Fruit fly (Drosophila melanogaster) whole organism, embryonic: ENCODE measurements around the gene Rai1.

Source experiments
- BtbVII ChIP-seq: fragments of 200-800 bp; sonication (Bioruptor generic); optimal IDR thresholded peaks from 3 replicates; lab custom pipeline; 2017; ENCODE audit warnings: missing biosample characterization, mild to moderate bottlenecking, missing genetic modification characterization
- C15 ChIP-seq: fragments of 200-800 bp; sonication (Bioruptor generic); IDR thresholded peaks from 3 replicates; pipeline ENCODE4 v1.3.6; 2022; ENCODE audit warnings: missing biosample characterization, missing genetic modification characterization
- CG10959 ChIP-seq: fragments of 200-800 bp; sonication (Bioruptor generic); IDR thresholded peaks from 2 replicates; pipeline ENCODE4 v1.3.6; 2022; ENCODE audit warnings: missing biosample characterization, missing genetic modification characterization
- CG11504 ChIP-seq: fragments of 200-800 bp; sonication (Bioruptor generic); optimal IDR thresholded peaks from 3 replicates; lab custom pipeline; 2019; ENCODE audit warnings: missing biosample characterization, mild to moderate bottlenecking, missing genetic modification characterization, moderate library complexity
- CG11695 ChIP-seq: fragments of 200-800 bp; sonication (Bioruptor generic); IDR thresholded peaks from 3 replicates; pipeline ENCODE4 v1.3.6; 2022; ENCODE audit warnings: missing biosample characterization, missing genetic modification characterization
- CG12071 ChIP-seq: fragments of 200-800 bp; sonication (Bioruptor generic); optimal IDR thresholded peaks from 3 replicates; lab custom pipeline; 2018; ENCODE audit warnings: missing biosample characterization, mild to moderate bottlenecking, missing genetic modification characterization
- CG13287 ChIP-seq: fragments of 200-800 bp; sonication (Bioruptor generic); IDR thresholded peaks from 2 replicates; pipeline ENCODE4 v1.3.6; 2022; ENCODE audit warnings: missing biosample characterization, missing genetic modification characterization; ENCODE audit not compliant: partially characterized antibody
- CG13624 ChIP-seq: fragments of 200-800 bp; sonication (Bioruptor generic); optimal IDR thresholded peaks from 2 replicates; lab custom pipeline; 2016; ENCODE audit warnings: missing biosample characterization, missing genetic modification characterization
- CG14441 ChIP-seq: fragments of 200-800 bp; sonication (Bioruptor generic); IDR thresholded peaks from 2 replicates; pipeline ENCODE4 v1.3.6; 2022; ENCODE audit warnings: missing biosample characterization, missing genetic modification characterization
- CG16813 ChIP-seq: fragments of 200-800 bp; sonication (Bioruptor generic); IDR thresholded peaks from 3 replicates; pipeline ENCODE4 v1.3.6; 2022; ENCODE audit warnings: missing biosample characterization, missing genetic modification characterization; ENCODE audit not compliant: partially characterized antibody
- CG17361 ChIP-seq: fragments of 200-800 bp; sonication (Bioruptor generic); IDR thresholded peaks from 3 replicates; pipeline ENCODE4 v1.3.6; 2022; ENCODE audit warnings: missing biosample characterization, missing genetic modification characterization
- CG17802 ChIP-seq: fragments of 200-800 bp; sonication (Bioruptor generic); optimal IDR thresholded peaks from 2 replicates; lab custom pipeline; 2018; ENCODE audit warnings: missing biosample characterization, mild to moderate bottlenecking, missing genetic modification characterization, moderate library complexity
- CG17912 ChIP-seq: fragments of 200-800 bp; sonication (Bioruptor generic); optimal IDR thresholded peaks from 2 replicates; lab custom pipeline; 2018; ENCODE audit warnings: missing biosample characterization, mild to moderate bottlenecking, missing genetic modification characterization
- CG2120 ChIP-seq: fragments of 200-800 bp; sonication (Bioruptor generic); optimal IDR thresholded peaks from 3 replicates; lab custom pipeline; 2016; ENCODE audit warnings: missing biosample characterization, missing genetic modification characterization
- CG33557 ChIP-seq: fragments of 200-800 bp; sonication (Bioruptor generic); optimal IDR thresholded peaks from 2 replicates; lab custom pipeline; 2019; ENCODE audit warnings: missing biosample characterization, mild to moderate bottlenecking, missing genetic modification characterization, moderate library complexity
- CG3847 ChIP-seq: fragments of 200-800 bp; sonication (Bioruptor generic); IDR thresholded peaks from 2 replicates; pipeline ENCODE4 v1.3.6; 2022; ENCODE audit warnings: missing biosample characterization, missing genetic modification characterization
- CG8290 ChIP-seq, 3 experiments: fragments of 200-800 bp; sonication (Bioruptor generic); optimal IDR thresholded peaks; 2 replicates each; lab custom pipeline; 2016 to 2019; ENCODE audit warnings: missing biosample characterization in 3 of 3, missing genetic modification characterization in 3 of 3, mild to moderate bottlenecking in 2 of 3, moderate library complexity in 1 of 3
- CG8924 ChIP-seq: fragments of 200-800 bp; optimal IDR thresholded peaks from 3 replicates; lab custom pipeline; 2019; ENCODE audit warnings: missing biosample characterization, mild to moderate bottlenecking, missing genetic modification characterization, moderate library complexity
- CHES-1-like ChIP-seq: fragments of 200-800 bp; sonication (Bioruptor generic); optimal IDR thresholded peaks from 2 replicates; lab custom pipeline; 2016; ENCODE audit warnings: missing biosample characterization, missing genetic modification characterization
- Camta ChIP-seq: fragments of 200-800 bp; sonication (Bioruptor generic); optimal IDR thresholded peaks from 2 replicates; lab custom pipeline; 2016; ENCODE audit warnings: missing biosample characterization, missing genetic modification characterization
- Dfd ChIP-seq, 2 experiments: fragments of >200 bp; optimal IDR thresholded peaks; 2 replicates each; lab custom pipeline; 2017; ENCODE audit warnings: missing biosample characterization in 2 of 2, missing genetic modification characterization in 2 of 2
- Dip2 ChIP-seq: fragments of 200-800 bp; sonication (Bioruptor generic); IDR thresholded peaks from 2 replicates; pipeline ENCODE4 v1.3.6; 2022; ENCODE audit warnings: missing biosample characterization, missing genetic modification characterization
- Dip3 ChIP-seq: fragments of 200-800 bp; sonication (Bioruptor generic); optimal IDR thresholded peaks from 3 replicates; lab custom pipeline; 2016; ENCODE audit warnings: missing biosample characterization, missing genetic modification characterization
- Fer2 ChIP-seq: fragments of 200-800 bp; sonication (Bioruptor generic); optimal IDR thresholded peaks from 2 replicates; lab custom pipeline; 2018; ENCODE audit warnings: missing biosample characterization, mild to moderate bottlenecking, missing genetic modification characterization, moderate library complexity
- Fer3 ChIP-seq: fragments of 200-800 bp; sonication (Bioruptor generic); optimal IDR thresholded peaks from 2 replicates; lab custom pipeline; 2018; ENCODE audit warnings: missing biosample characterization, mild to moderate bottlenecking, missing genetic modification characterization, moderate library complexity
- HHEX ChIP-seq: fragments of 200-800 bp; sonication (Bioruptor generic); optimal IDR thresholded peaks from 3 replicates; lab custom pipeline; 2017; ENCODE audit warnings: missing biosample characterization, mild to moderate bottlenecking, missing genetic modification characterization, missing genetic modification reagents
- Nf-YB ChIP-seq: fragments of 200-800 bp; sonication (Bioruptor generic); optimal IDR thresholded peaks from 3 replicates; lab custom pipeline; 2019; ENCODE audit warnings: missing biosample characterization, mild to moderate bottlenecking, missing genetic modification characterization, moderate library complexity
- Ptx1 ChIP-seq: fragments of 200-800 bp; sonication (Bioruptor generic); IDR thresholded peaks from 2 replicates; pipeline ENCODE4 v1.3.6; 2022; ENCODE audit warnings: missing biosample characterization, missing genetic modification characterization
- Rfx ChIP-seq: fragments of 200-800 bp; sonication (Bioruptor generic); IDR thresholded peaks from 2 replicates; pipeline ENCODE4 v1.3.6; 2022; ENCODE audit warnings: missing biosample characterization, missing genetic modification characterization
- Six4 ChIP-seq: fragments of 200-800 bp; sonication (Bioruptor generic); optimal IDR thresholded peaks from 2 replicates; lab custom pipeline; 2016; ENCODE audit warnings: missing biosample characterization, missing genetic modification characterization
- bbx ChIP-seq: fragments of 200-800 bp; sonication (Bioruptor generic); IDR thresholded peaks from 2 replicates; pipeline ENCODE4 v1.3.6; 2022; ENCODE audit warnings: missing biosample characterization, missing genetic modification characterization; ENCODE audit not compliant: partially characterized antibody
- cas ChIP-seq: fragments of 200-800 bp; sonication (Bioruptor generic); IDR thresholded peaks from 2 replicates; pipeline ENCODE4 v1.3.6; 2022; ENCODE audit warnings: missing biosample characterization, missing genetic modification characterization
- chm ChIP-seq: fragments of 200-800 bp; sonication (Bioruptor generic); IDR thresholded peaks from 2 replicates; pipeline ENCODE4 v1.3.6; 2022; ENCODE audit warnings: missing biosample characterization, missing genetic modification characterization
- ci ChIP-seq: fragments of 200-800 bp; sonication (Bioruptor generic); IDR thresholded peaks from 3 replicates; pipeline ENCODE4 v1.3.6; 2022; ENCODE audit warnings: missing biosample characterization, missing genetic modification characterization
- corto ChIP-seq: fragments of 200-800 bp; sonication (Bioruptor generic); optimal IDR thresholded peaks from 2 replicates; lab custom pipeline; 2016; ENCODE audit warnings: missing biosample characterization, mild to moderate bottlenecking, missing genetic modification characterization, moderate library complexity
- cwo ChIP-seq: fragments of 200-800 bp; sonication (Bioruptor generic); optimal IDR thresholded peaks from 3 replicates; lab custom pipeline; 2017; ENCODE audit warnings: missing biosample characterization, missing genetic modification characterization, mild to moderate bottlenecking, moderate library complexity, missing genetic modification reagents
- disco-r ChIP-seq: fragments of 200-800 bp; sonication (Bioruptor generic); optimal IDR thresholded peaks from 2 replicates; lab custom pipeline; 2016; ENCODE audit warnings: missing biosample characterization, missing genetic modification characterization
- dm ChIP-seq: fragments of 200-800 bp; sonication (Bioruptor generic); optimal IDR thresholded peaks from 3 replicates; lab custom pipeline; 2016; ENCODE audit warnings: missing biosample characterization, missing genetic modification characterization
- fd64A ChIP-seq: fragments of 200-800 bp; sonication (Bioruptor generic); optimal IDR thresholded peaks from 3 replicates; lab custom pipeline; 2018; ENCODE audit warnings: missing biosample characterization, mild to moderate bottlenecking, missing genetic modification characterization
- hbn ChIP-seq: fragments of 200-800 bp; sonication (Bioruptor generic); IDR thresholded peaks from 2 replicates; pipeline ENCODE4 v1.3.6; 2022; ENCODE audit warnings: missing biosample characterization, missing genetic modification characterization; ENCODE audit not compliant: partially characterized antibody
- lmd ChIP-seq: fragments of 200-800 bp; sonication (Bioruptor generic); IDR thresholded peaks from 2 replicates; pipeline ENCODE4 v1.3.6; 2022; ENCODE audit warnings: missing biosample characterization, missing genetic modification characterization
- maf-S ChIP-seq: fragments of 200-800 bp; sonication (Bioruptor generic); optimal IDR thresholded peaks from 2 replicates; lab custom pipeline; 2016; ENCODE audit warnings: missing biosample characterization, missing genetic modification characterization
- org-1 ChIP-seq: fragments of 200-800 bp; sonication (Bioruptor generic); optimal IDR thresholded peaks from 2 replicates; lab custom pipeline; 2017; ENCODE audit warnings: missing biosample characterization, missing genetic modification characterization
- phol ChIP-seq: fragments of 200-800 bp; sonication (Bioruptor generic); optimal IDR thresholded peaks from 3 replicates; lab custom pipeline; 2018; ENCODE audit warnings: missing biosample characterization, mild to moderate bottlenecking, missing genetic modification characterization, moderate library complexity
- seq ChIP-seq: fragments of 200-800 bp; sonication (Bioruptor generic); IDR thresholded peaks from 2 replicates; pipeline ENCODE4 v1.3.6; 2022; ENCODE audit warnings: missing biosample characterization, missing genetic modification characterization
- shn ChIP-seq: fragments of 200-800 bp; sonication (Bioruptor generic); optimal IDR thresholded peaks from 3 replicates; lab custom pipeline; 2016; ENCODE audit warnings: missing biosample characterization, missing genetic modification characterization
- slbo ChIP-seq: fragments of 200-800 bp; sonication (Bioruptor generic); IDR thresholded peaks from 2 replicates; pipeline ENCODE4 v1.3.6; 2022; ENCODE audit warnings: missing biosample characterization, missing genetic modification characterization
- ssp ChIP-seq: fragments of 200-800 bp; sonication (Bioruptor generic); IDR thresholded peaks from 2 replicates; pipeline ENCODE4 v1.3.6; 2022; ENCODE audit warnings: missing biosample characterization, missing genetic modification characterization
- wor ChIP-seq: fragments of 200-800 bp; sonication (Bioruptor generic); IDR thresholded peaks from 2 replicates; pipeline ENCODE4 v1.3.6; 2022; ENCODE audit warnings: missing biosample characterization, missing genetic modification characterization
- zfh2 ChIP-seq: fragments of 200-800 bp; sonication (Bioruptor generic); optimal IDR thresholded peaks from 2 replicates; lab custom pipeline; 2016; ENCODE audit warnings: missing biosample characterization, missing genetic modification characterization

The Rai1 gene

DNA sequence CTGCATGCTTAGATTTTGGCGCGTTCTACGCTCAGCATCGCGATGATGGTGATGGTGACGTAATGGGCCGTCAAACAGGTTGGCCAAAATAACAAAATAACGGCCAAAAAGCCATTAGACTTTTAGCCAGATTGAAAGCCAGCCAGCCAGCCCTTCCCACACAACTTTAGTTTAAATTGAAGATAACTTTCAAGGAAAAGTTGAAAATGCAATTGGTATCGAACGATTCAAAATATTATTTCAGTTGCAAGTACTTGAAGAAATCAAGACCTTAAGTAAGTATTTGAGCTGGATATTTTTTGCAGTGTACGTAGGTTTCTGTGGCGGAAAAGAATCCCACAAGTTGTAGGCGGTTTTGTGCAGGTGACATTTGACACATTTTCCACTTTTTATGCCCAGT lies 22.1 kb downstream of the Rai1 start (continued):
- peak; percentile 50 for TF ChIP-seq CG3847 (GFP tag; lab: Robert Waterston, UW)
- TF ChIP-seq shn = peak; percentile 4
- TF ChIP-seq zfh2 (GFP tag; lab: Kevin White, UChicago) = peak; percentile 41
- TF ChIP-seq CG12071 (GFP tag; lab: Kevin White, UChicago) = peak; percentile 13
- TF ChIP-seq CG11695 (GFP tag; lab: Robert Waterston, UW) = 0 out of 3 replicates have a peak, but pooled peaks have one; percentile 10
- no peak for TF ChIP-seq hbn (GFP tag; lab: Robert Waterston, UW)
- no peak for TF ChIP-seq bbx (GFP tag; lab: Robert Waterston, UW)
- TF ChIP-seq Six4 (GFP tag; lab: Kevin White, UChicago) = no peak
- peak; percentile 19 for TF ChIP-seq Fer3
- no peak for TF ChIP-seq Fer2
- no peak for TF ChIP-seq Camta (GFP tag; lab: Kevin White, UChicago)
- no peak for TF ChIP-seq dm (GFP tag; lab: Kevin White, UChicago)
- no peak for TF ChIP-seq wor (GFP tag; lab: Robert Waterston, UW)
- TF ChIP-seq CG33557 (GFP tag; lab: Kevin White, UChicago) = no peak
- no peak for TF ChIP-seq Dip2 (GFP tag; lab: Robert Waterston, UW)
- TF ChIP-seq CG13624 (GFP tag; lab: Kevin White, UChicago) = peak; percentile 46
- no peak for TF ChIP-seq fd64A (GFP tag; lab: Kevin White, UChicago)
- peak; percentile 11 for TF ChIP-seq phol
- 0 out of 2 replicates have a peak, but pooled peaks have one; percentile 33 for TF ChIP-seq Ptx1 (GFP tag; lab: Robert Waterston, UW)
- TF ChIP-seq ci (GFP tag; lab: Robert Waterston, UW) = 0 out of 3 replicates have a peak, but pooled peaks have one; percentile 21
- TF ChIP-seq ssp (GFP tag; lab: Robert Waterston, UW) = no peak
- no peak for TF ChIP-seq C15 (GFP tag; lab: Robert Waterston, UW)
- 0 out of 2 replicates have a peak, but pooled peaks have one; percentile 41 for TF ChIP-seq cas (GFP tag; lab: Robert Waterston, UW)
- peak; percentile 11 for TF ChIP-seq CG17802 (tag; lab: Kevin White, UChicago)
- peak; percentile 17 for TF ChIP-seq CG8924 (tag; lab: Kevin White, UChicago)
- peak; percentile 45 for TF ChIP-seq CHES-1-like (GFP tag; lab: Kevin White, UChicago)
- peak; percentile 69 for TF ChIP-seq CG2120 (GFP tag; lab: Kevin White, UChicago)
- 0 out of 3 replicates have a peak, but pooled peaks have one; percentile 18 for TF ChIP-seq CG17361
- no peak for TF ChIP-seq Nf-YB (GFP tag; lab: Kevin White, UChicago)
- peak; percentile 67 for TF ChIP-seq Rfx (GFP tag; lab: Robert Waterston, UW)
- TF ChIP-seq cwo (GFP tag; lab: Kevin White, UChicago) = peak; percentile 17
- TF ChIP-seq CG11504 (tag; lab: Kevin White, UChicago) = peak; percentile 37
- no peak for TF ChIP-seq Dfd (GFP tag; optimal IDR thresholded peaks at IDR 0.05; lab: Kevin White, UChicago)
- 0 out of 2 replicates have a peak, but pooled peaks have one; percentile 8 for TF ChIP-seq CG14441
- no peak for TF ChIP-seq BtbVII (GFP tag; lab: Kevin White, UChicago)
- no peak for TF ChIP-seq disco-r
- 0 out of 2 replicates have a peak, but pooled peaks have one; percentile 9 for TF ChIP-seq chm (GFP tag; lab: Robert Waterston, UW)
- no peak for TF ChIP-seq CG10959
- TF ChIP-seq CG17912 (GFP tag; lab: Kevin White, UChicago) = no peak
- TF ChIP-seq slbo (GFP tag; lab: Robert Waterston, UW) = peak; percentile 30; the same call in 1 of the 2 replicates
- no peak for TF ChIP-seq CG16813 (GFP tag; lab: Robert Waterston, UW)
- TF ChIP-seq CG13287 = no peak
- TF ChIP-seq corto = no peak
- peak; percentile 41 for TF ChIP-seq Dip3 (GFP tag; lab: Kevin White, UChicago)
- TF ChIP-seq maf-S (GFP tag; lab: Kevin White, UChicago) = peak; percentile 36
- peak; percentile 29 for TF ChIP-seq HHEX (GFP tag; lab: Kevin White, UChicago)
- peak; percentile 3 for TF ChIP-seq org-1 (GFP tag; lab: Kevin White, UChicago)
- peak; percentile 19; the same call in 1 of the 2 replicates for TF ChIP-seq lmd
- TF ChIP-seq CG8290 (GFP tag; optimal IDR thresholded peaks at IDR 0.05; lab: Kevin White, UChicago) = no peak
- TF ChIP-seq CG8290 (tag; optimal IDR thresholded peaks at IDR 0.05; lab: Kevin White, UChicago) = peak in 1 of 2 experiments; percentile 69
- peak; percentile 27; the same call in 1 of the 2 replicates for TF ChIP-seq seq
